Fruit fly (Drosophila melanogaster) whole organism, embryonic: ENCODE results near the gene udt.

ENCODE experiments used
- CG11456 ChIP-seq: fragments of 200-800 bp; sonication (Bioruptor generic); IDR thresholded peaks from 3 replicates; pipeline ENCODE4 v1.3.6; 2022; ENCODE audit warnings: missing biosample characterization, missing genetic modification characterization
- CG11695 ChIP-seq: fragments of 200-800 bp; sonication (Bioruptor generic); IDR thresholded peaks from 3 replicates; pipeline ENCODE4 v1.3.6; 2022; ENCODE audit warnings: missing biosample characterization, missing genetic modification characterization
- CG11723 ChIP-seq: fragments of 200-800 bp; sonication (Bioruptor generic); optimal IDR thresholded peaks from 2 replicates; lab custom pipeline; 2017; ENCODE audit warnings: missing biosample characterization, mild to moderate bottlenecking, missing genetic modification characterization
- CG1233 ChIP-seq: fragments of 200-800 bp; sonication (Bioruptor generic); optimal IDR thresholded peaks from 4 replicates; lab custom pipeline; 2018; ENCODE audit warnings: missing biosample characterization, mild to moderate bottlenecking, missing genetic modification characterization
- CG15479 ChIP-seq: fragments of 200-800 bp; sonication (Bioruptor generic); optimal IDR thresholded peaks from 3 replicates; lab custom pipeline; 2019; ENCODE audit warnings: missing biosample characterization, mild to moderate bottlenecking, missing genetic modification characterization, moderate library complexity
- CG1602 ChIP-seq: fragments of 200-800 bp; sonication (Bioruptor generic); optimal IDR thresholded peaks from 3 replicates; lab custom pipeline; 2016; ENCODE audit warnings: missing biosample characterization, missing genetic modification characterization
- CG17361 ChIP-seq: fragments of 200-800 bp; sonication (Bioruptor generic); IDR thresholded peaks from 3 replicates; pipeline ENCODE4 v1.3.6; 2022; ENCODE audit warnings: missing biosample characterization, missing genetic modification characterization
- CG31441 ChIP-seq: fragments of 200-800 bp; sonication (Bioruptor generic); IDR thresholded peaks from 2 replicates; pipeline ENCODE4 v1.3.6; 2022; ENCODE audit warnings: missing biosample characterization, missing genetic modification characterization
- CG34376 ChIP-seq: fragments of 200-800 bp; sonication (Bioruptor generic); optimal IDR thresholded peaks from 2 replicates; lab custom pipeline; 2018; ENCODE audit warnings: missing biosample characterization, mild to moderate bottlenecking, missing genetic modification characterization
- CG42726 ChIP-seq: fragments of 200-800 bp; sonication (Bioruptor generic); IDR thresholded peaks from 2 replicates; pipeline ENCODE4 v1.3.6; 2022; ENCODE audit warnings: missing biosample characterization, missing genetic modification characterization; ENCODE audit not compliant: partially characterized antibody
- CG6175 ChIP-seq: fragments of 200-800 bp; sonication (Bioruptor generic); IDR thresholded peaks from 3 replicates; pipeline ENCODE4 v1.3.6; 2022; ENCODE audit warnings: missing biosample characterization, missing genetic modification characterization
- CG6765 ChIP-seq: fragments of 200-800 bp; sonication (Bioruptor generic); optimal IDR thresholded peaks from 3 replicates; lab custom pipeline; 2017; ENCODE audit warnings: missing biosample characterization, mild to moderate bottlenecking, missing genetic modification characterization
- CG6791 ChIP-seq: fragments of 200-800 bp; sonication (Bioruptor generic); IDR thresholded peaks from 3 replicates; pipeline ENCODE4 v1.3.6; 2022; ENCODE audit warnings: missing biosample characterization, missing genetic modification characterization; ENCODE audit not compliant: partially characterized antibody
- CG8359 ChIP-seq: fragments of 200-800 bp; sonication (Bioruptor generic); optimal IDR thresholded peaks from 2 replicates; lab custom pipeline; 2017; ENCODE audit warnings: missing biosample characterization, mild to moderate bottlenecking, missing genetic modification characterization, borderline replicate concordance
- Dek ChIP-seq: fragments of 200-800 bp; sonication (Bioruptor generic); optimal IDR thresholded peaks from 3 replicates; lab custom pipeline; 2019; ENCODE audit warnings: missing biosample characterization, mild to moderate bottlenecking, missing genetic modification characterization, moderate library complexity
- Dref ChIP-seq: fragments of 200-800 bp; sonication (Bioruptor generic); IDR thresholded peaks from 2 replicates; pipeline ENCODE4 v1.3.6; 2022; ENCODE audit warnings: missing biosample characterization, missing genetic modification characterization
- Eip74EF ChIP-seq, 2 experiments: fragments of 200-800 bp in 1 of 2; fragments of >200 bp in 1 of 2; sonication (Bioruptor generic) in 1 of 2; optimal IDR thresholded peaks; 2 replicates each; lab custom pipeline; 2017 to 2019; ENCODE audit warnings: missing biosample characterization in 2 of 2, missing genetic modification characterization in 2 of 2, mild to moderate bottlenecking in 1 of 2, moderate library complexity in 1 of 2
- HLH4C ChIP-seq: fragments of 200-800 bp; sonication (Bioruptor generic); IDR thresholded peaks from 3 replicates; pipeline ENCODE4 v1.3.6; 2022; ENCODE audit warnings: missing biosample characterization, missing genetic modification characterization; ENCODE audit not compliant: partially characterized antibody
- HmgD ChIP-seq: fragments of 200-800 bp; sonication (Bioruptor generic); optimal IDR thresholded peaks from 3 replicates; lab custom pipeline; 2016; ENCODE audit warnings: missing biosample characterization, missing genetic modification characterization
- MBD-R2 ChIP-seq: fragments of 200-800 bp; sonication (Bioruptor generic); IDR thresholded peaks from 2 replicates; pipeline ENCODE4 v1.3.6; 2022; ENCODE audit warnings: missing biosample characterization, missing genetic modification characterization
- Med ChIP-seq: fragments of 200-800 bp; sonication (Bioruptor generic); peaks from one replicate; lab custom pipeline; 2016; ENCODE audit warnings: missing biosample characterization, missing genetic modification characterization, mild to moderate bottlenecking, inconsistent platforms, moderate library complexity
- Opbp ChIP-seq: fragments of 200-800 bp; sonication (Bioruptor generic); IDR thresholded peaks from 3 replicates; pipeline ENCODE4 v1.3.6; 2022; ENCODE audit warnings: missing biosample characterization, missing genetic modification characterization; ENCODE audit not compliant: partially characterized antibody
- Spps ChIP-seq: fragments of 200-800 bp; sonication (Bioruptor generic); optimal IDR thresholded peaks from 2 replicates; lab custom pipeline; 2018; ENCODE audit warnings: missing biosample characterization, mild to moderate bottlenecking, missing genetic modification characterization
- Tbp ChIP-seq: fragments of >200 bp; optimal IDR thresholded peaks from 2 replicates; lab custom pipeline; 2018; ENCODE audit warnings: missing biosample characterization, missing genetic modification characterization
- Xrp1 ChIP-seq: fragments of 200-800 bp; sonication (Bioruptor generic); IDR thresholded peaks from 2 replicates; pipeline ENCODE4 v1.3.6; 2022; ENCODE audit warnings: missing biosample characterization, missing genetic modification characterization
- abd-A ChIP-seq: fragments of 200-800 bp; sonication (Bioruptor generic); optimal IDR thresholded peaks from 3 replicates; lab custom pipeline; 2019; ENCODE audit warnings: missing biosample characterization, mild to moderate bottlenecking, missing genetic modification characterization, moderate library complexity
- ara ChIP-seq: fragments of 200-800 bp; sonication (Bioruptor generic); IDR thresholded peaks from 2 replicates; pipeline ENCODE4 v1.3.6; 2022; ENCODE audit warnings: missing biosample characterization, missing genetic modification characterization
- ci ChIP-seq: fragments of 200-800 bp; sonication (Bioruptor generic); IDR thresholded peaks from 3 replicates; pipeline ENCODE4 v1.3.6; 2022; ENCODE audit warnings: missing biosample characterization, missing genetic modification characterization
- cwo ChIP-seq: fragments of 200-800 bp; sonication (Bioruptor generic); optimal IDR thresholded peaks from 3 replicates; lab custom pipeline; 2017; ENCODE audit warnings: missing biosample characterization, missing genetic modification characterization, mild to moderate bottlenecking, moderate library complexity, missing genetic modification reagents
- dmrt99B ChIP-seq: fragments of 200-800 bp; sonication (Bioruptor generic); optimal IDR thresholded peaks from 2 replicates; lab custom pipeline; 2018; ENCODE audit warnings: missing biosample characterization, mild to moderate bottlenecking, missing genetic modification characterization, moderate library complexity
- ewg ChIP-seq: fragments of 200-800 bp; sonication (Bioruptor generic); optimal IDR thresholded peaks from 3 replicates; lab custom pipeline; 2017; ENCODE audit warnings: mild to moderate bottlenecking, missing biosample characterization, missing genetic modification reagents, missing genetic modification characterization
- fu2 ChIP-seq: fragments of 200-800 bp; sonication (Bioruptor generic); optimal IDR thresholded peaks from 2 replicates; lab custom pipeline; 2016; ENCODE audit warnings: missing biosample characterization, missing genetic modification characterization
- oc ChIP-seq: fragments of 200-800 bp; sonication (Bioruptor generic); optimal IDR thresholded peaks from 2 replicates; lab custom pipeline; 2018; ENCODE audit warnings: missing biosample characterization, mild to moderate bottlenecking, missing genetic modification characterization, moderate library complexity
- otp ChIP-seq: fragments of 200-800 bp; sonication (Bioruptor generic); IDR thresholded peaks from 3 replicates; pipeline ENCODE4, ENCODE4 v1.3.6; 2022; ENCODE audit warnings: missing biosample characterization, missing genetic modification characterization
- salm ChIP-seq: fragments of 200-800 bp; sonication (Bioruptor generic); optimal IDR thresholded peaks from 2 replicates; lab custom pipeline; 2018; ENCODE audit warnings: missing biosample characterization, mild to moderate bottlenecking, missing genetic modification characterization
- so ChIP-seq: fragments of 200-800 bp; sonication (Bioruptor generic); IDR thresholded peaks from 3 replicates; pipeline ENCODE4 v1.3.6; 2022; ENCODE audit warnings: missing biosample characterization, missing genetic modification characterization
- sob ChIP-seq: fragments of 200-800 bp; sonication (Bioruptor generic); IDR thresholded peaks from 2 replicates; pipeline ENCODE4 v1.3.6; 2022; ENCODE audit warnings: missing biosample characterization, missing genetic modification characterization
- vvl ChIP-seq: fragments of 200-800 bp; sonication (Bioruptor generic); IDR thresholded peaks from 2 replicates; pipeline ENCODE4 v1.3.6; 2022; ENCODE audit warnings: missing biosample characterization, missing genetic modification characterization

Gene udt

DNA sequence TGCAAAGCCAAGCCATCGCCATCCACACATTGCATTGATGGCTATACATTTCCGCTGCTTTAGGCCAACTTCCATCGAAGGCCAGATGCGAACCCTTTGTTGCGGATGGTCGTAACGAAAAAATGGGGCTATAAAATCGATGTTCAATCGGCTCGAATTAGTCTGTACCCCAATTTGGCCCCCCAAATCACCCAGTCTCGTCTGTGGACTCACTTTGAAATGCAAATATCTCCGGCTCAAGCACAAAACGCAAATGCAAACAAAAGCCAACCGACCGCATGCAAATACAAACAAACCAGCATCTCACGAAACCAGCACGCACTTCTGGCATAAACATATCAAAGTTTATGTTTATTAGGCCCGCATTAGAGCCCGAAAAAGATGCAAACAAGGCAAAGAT is 26.7 kb downstream of the udt start (continued):
- TF ChIP-seq Dek (tag; lab: Kevin White, UChicago) (no peak), abd-A (tag; lab: Kevin White, UChicago) (peak; percentile 62), vvl (GFP tag; lab: Robert Waterston, UW) (peak; percentile 62; the same call in 1 of the 2 replicates), CG1233 (no peak), Eip74EF (GFP tag; optimal IDR thresholded peaks at IDR 0.05; lab: Kevin White, UChicago) (peak in 1 of 2 experiments; percentile 16), Spps (tag; lab: Kevin White, UChicago) (no peak), Xrp1 (0 out of 2 replicates have a peak, but pooled peaks have one; percentile 16), oc (tag; lab: Kevin White, UChicago) (peak; percentile 17), MBD-R2 (GFP tag; lab: Robert Waterston, UW) (no peak)

DNA sequence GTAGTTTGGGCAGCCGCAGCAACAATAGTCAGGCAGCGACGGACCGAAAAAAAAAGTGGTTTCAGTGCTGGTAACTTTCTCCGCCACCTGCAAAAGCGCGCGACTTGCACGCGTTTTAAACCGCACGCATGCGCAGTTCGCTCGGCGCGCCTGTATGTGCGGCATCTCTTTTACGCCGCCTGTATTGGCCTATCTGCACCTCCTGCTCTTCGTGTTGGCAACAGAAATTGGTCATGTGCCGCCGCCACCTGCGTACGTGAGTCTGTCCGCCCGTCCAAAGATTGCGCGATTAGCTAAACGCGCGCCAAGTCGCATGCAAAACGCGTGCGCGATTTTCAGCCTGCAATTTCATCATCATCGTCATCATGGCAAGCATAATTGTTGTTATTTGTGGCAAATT is 27.4 kb downstream of the udt start:
- TF ChIP-seq so (GFP tag; lab: Robert Waterston, UW) = no peak
- no peak for TF ChIP-seq CG31441
- no peak for TF ChIP-seq HmgD (GFP tag; lab: Kevin White, UChicago)
- TF ChIP-seq CG8359 (GFP tag; lab: Kevin White, UChicago) = peak; percentile 100
- peak; percentile 46 for TF ChIP-seq CG15479 (GFP tag; lab: Kevin White, UChicago)
- no peak for TF ChIP-seq CG11723 (GFP tag; lab: Kevin White, UChicago)
- peak; percentile 36; the same call in 1 of the 3 replicates for TF ChIP-seq Opbp (GFP tag; lab: Robert Waterston, UW)
- TF ChIP-seq CG17361 = no peak
- TF ChIP-seq sob (GFP tag; lab: Robert Waterston, UW) = no peak
- TF ChIP-seq CG34376 (GFP tag; lab: Kevin White, UChicago) = no peak
- TF ChIP-seq Dref (GFP tag; lab: Robert Waterston, UW) = no peak
- 0 out of 3 replicates have a peak, but pooled peaks have one; percentile 27 for TF ChIP-seq CG6175 (GFP tag; lab: Robert Waterston, UW)
- no peak for TF ChIP-seq CG11456 (GFP tag; lab: Robert Waterston, UW)
- no peak for TF ChIP-seq ara (GFP tag; lab: Robert Waterston, UW)
- TF ChIP-seq CG11695 (GFP tag; lab: Robert Waterston, UW) = no peak
- peak; percentile 21 for TF ChIP-seq Tbp (GFP tag; lab: Kevin White, UChicago)
- peak; percentile 4 for TF ChIP-seq cwo
- peak; percentile 33; the same call in 1 of the 2 replicates for TF ChIP-seq CG42726 (GFP tag; lab: Robert Waterston, UW)
- no peak for TF ChIP-seq CG6765 (GFP tag; lab: Kevin White, UChicago)
- TF ChIP-seq Med (GFP tag; lab: Kevin White, UChicago) = peak; percentile 46
- no peak for TF ChIP-seq fu2
- 0 out of 3 replicates have a peak, but pooled peaks have one; percentile 10 for TF ChIP-seq ci (GFP tag; lab: Robert Waterston, UW)
- TF ChIP-seq dmrt99B (tag; lab: Kevin White, UChicago) = no peak
- TF ChIP-seq HLH4C (GFP tag; lab: Robert Waterston, UW) = 0 out of 3 replicates have a peak, but pooled peaks have one; percentile 20
- TF ChIP-seq ewg (GFP tag; lab: Kevin White, UChicago) = peak; percentile 18
- TF ChIP-seq salm (tag; lab: Kevin White, UChicago) = no peak
- TF ChIP-seq CG1602 (GFP tag; lab: Kevin White, UChicago) = no peak
- TF ChIP-seq otp (GFP tag; lab: Robert Waterston, UW) = no peak
- 0 out of 3 replicates have a peak, but pooled peaks have one; percentile 21 for TF ChIP-seq CG6791 (GFP tag; lab: Robert Waterston, UW)
- TF ChIP-seq, all 482 proteins: peak for 12
